Worm (Caenorhabditis elegans): Measurements from ENCODE around the gene F46B3.1.

F46B3.1 gene

ce11 chrV:20636855-20637254 lies 39.9 kb upstream of the F46B3.1 start, which contains the start of gene ttr-13:
Gene ttr-13, minus strand, starts transcription at chrV:20636955.
- TF ChIP-seq C04F5.9 (tag; optimal IDR thresholded peaks at IDR 0.05) (no peak), pax-3 (tag; optimal IDR thresholded peaks at IDR 0.05) (no peak), ceh-63 (GFP tag; optimal IDR thresholded peaks at IDR 0.05) (no peak), lsy-2 (tag; optimal IDR thresholded peaks at IDR 0.05) (no peak), tlp-1 (tag; optimal IDR thresholded peaks at IDR 0.05) (no peak), zip-4 (GFP tag; optimal IDR thresholded peaks at IDR 0.05) (no peak), ztf-4 (tag; optimal IDR thresholded peaks at IDR 0.05) (no peak), snpc-4 (tag; optimal IDR thresholded peaks at IDR 0.05) (no peak), lin-35 (GFP tag; optimal IDR thresholded peaks at IDR 0.05) (no peak), pqm-1 (tag; optimal IDR thresholded peaks at IDR 0.05) (no peak), fkh-8 (tag; optimal IDR thresholded peaks at IDR 0.05) (no peak)

- TF ChIP-seq nhr-28 (tag; optimal IDR thresholded peaks at IDR 0.05) (no peak), pqm-1 (tag; optimal IDR thresholded peaks at IDR 0.05) (no peak), dpl-1 (GFP tag; optimal IDR thresholded peaks at IDR 0.05) (no peak), egl-13 (tag; optimal IDR thresholded peaks at IDR 0.05) (no peak), ces-1 (GFP tag; optimal IDR thresholded peaks at IDR 0.05) (no peak), grh-1 (GFP tag; IDR thresholded peaks at IDR 0.05) (no peak), blmp-1 (tag; optimal IDR thresholded peaks at IDR 0.05) (no peak), nhr-77 (tag; optimal IDR thresholded peaks at IDR 0.05) (no peak), ceh-82 (tag; optimal IDR thresholded peaks at IDR 0.05) (no peak), C16A3.4 (tag; optimal IDR thresholded peaks at IDR 0.05) (no peak), elt-2 (tag; optimal IDR thresholded peaks at IDR 0.05) (no peak), nhr-237 (tag; optimal IDR thresholded peaks at IDR 0.05) (no peak), snpc-4 (tag; optimal IDR thresholded peaks at IDR 0.05) (no peak), rnt-1 (tag; optimal IDR thresholded peaks at IDR 0.05) (no peak), nhr-85 (tag) (no peak), nhr-76 (tag; optimal IDR thresholded peaks at IDR 0.05) (no peak), tbx-2 (tag; optimal IDR thresholded peaks at IDR 0.05) (no peak), skn-1 (tag; optimal IDR thresholded peaks at IDR 0.05) (no peak), irx-1 (tag; optimal IDR thresholded peaks at IDR 0.05) (no peak)
Measured at ce11 chrV:20634330-20634729, 37.4 kb upstream of the F46B3.1 start, which contains the start of gene F46B3.16. Gene F46B3.16, plus strand, starts transcription at chrV:20634630.

- TF ChIP-seq blmp-1 (tag; optimal IDR thresholded peaks at IDR 0.05) (no peak), egl-13 (tag; optimal IDR thresholded peaks at IDR 0.05) (no peak), fkh-4 (tag; optimal IDR thresholded peaks at IDR 0.05; ENCODE audit: borderline replicate concordance) (no peak), unc-62 (GFP tag; optimal IDR thresholded peaks at IDR 0.05) (no peak), nhr-90 (tag; optimal IDR thresholded peaks at IDR 0.05; ENCODE audit: poor library complexity) (no peak)
Measured at ce11 chrV:20633619-20634018, 36.6 kb upstream of the F46B3.1 start, which contains the start of gene F46B3.15. Gene F46B3.15, minus strand, starts transcription at chrV:20633719.

ce11 chrV:20631255-20631654 lies 34.3 kb upstream of the F46B3.1 start, which contains the start of gene F46B3.14:
Gene F46B3.14, minus strand, starts transcription at chrV:20631355.
- TF ChIP-seq alr-1 (tag; optimal IDR thresholded peaks at IDR 0.05; ENCODE audit: borderline replicate concordance): no peak
- no peak for TF ChIP-seq pag-3 (tag; optimal IDR thresholded peaks at IDR 0.05; ENCODE audit: borderline replicate concordance, insufficient read depth)
- TF ChIP-seq fos-1 (tag; optimal IDR thresholded peaks at IDR 0.05): no peak
- no peak for TF ChIP-seq mab-9 (GFP tag; IDR thresholded peaks at IDR 0.05)
- TF ChIP-seq ceh-88 (GFP tag; IDR thresholded peaks at IDR 0.05): no peak
- TF ChIP-seq nhr-47 (tag; optimal IDR thresholded peaks at IDR 0.05): no peak
- TF ChIP-seq unc-86 (tag; optimal IDR thresholded peaks at IDR 0.05): no peak
- TF ChIP-seq xbp-1 (tag; optimal IDR thresholded peaks at IDR 0.05): no peak
- no peak for TF ChIP-seq C16A3.4 (tag; optimal IDR thresholded peaks at IDR 0.05)
- no peak for TF ChIP-seq ceh-82 (tag; optimal IDR thresholded peaks at IDR 0.05)
- no peak for TF ChIP-seq snu-23 (GFP tag; optimal IDR thresholded peaks at IDR 0.05)
- no peak for TF ChIP-seq sptf-1 (tag; optimal IDR thresholded peaks at IDR 0.05)
- TF ChIP-seq swsn-7 (tag; optimal IDR thresholded peaks at IDR 0.05): no peak

Data from whole organism, L1 larva.